Worm (Caenorhabditis elegans) whole organism, L4 larva: Measurements from ENCODE around the gene srsx-17.

Experiments used
- F10B5.3 ChIP-seq: sonication (generic microtip); optimal IDR thresholded peaks from 2 replicates; lab custom pipeline; 2016; ENCODE audit warnings: mild to moderate bottlenecking, missing genetic modification characterization, missing compliant biosample characterization
- F49E8.2 ChIP-seq: sonication (generic microtip); optimal IDR thresholded peaks from 2 replicates; lab custom pipeline; 2016; ENCODE audit warnings: missing compliant biosample characterization, mild to moderate bottlenecking, missing genetic modification characterization, borderline replicate concordance
- aha-1 ChIP-seq: fragments of 150-350 bp; peaks from one replicate; lab custom pipeline; 2014; ENCODE audit warnings: missing biosample characterization, missing genetic modification characterization
- arid-1 ChIP-seq: fragments of 200-800 bp; sonication (Bioruptor generic); conservative IDR thresholded peaks from 2 replicates; pipeline ENCODE4 v1.3.6; 2022; ENCODE audit warnings: missing genetic modification reagents, missing genetic modification characterization, missing compliant biosample characterization
- attf-4 ChIP-seq: sonication (generic microtip); optimal IDR thresholded peaks from 3 replicates; lab custom pipeline; 2017; ENCODE audit warnings: missing biosample characterization, missing genetic modification characterization
- ceh-20 ChIP-seq: fragments of 200-800 bp; sonication (Bioruptor generic); IDR thresholded peaks from 2 replicates; pipeline ENCODE4 v1.3.6; 2022; ENCODE audit warnings: missing genetic modification reagents, missing genetic modification characterization, missing compliant biosample characterization
- ceh-28 ChIP-seq: fragments of 150-350 bp; optimal IDR thresholded peaks from 2 replicates; lab custom pipeline; 2014; ENCODE audit warnings: missing biosample characterization, missing genetic modification reagents, missing genetic modification characterization
- ces-1 ChIP-seq: fragments of 150-350 bp; sonication (generic microtip); optimal IDR thresholded peaks from 4 replicates; lab custom pipeline; 2014; ENCODE audit warnings: missing biosample characterization, missing genetic modification reagents, missing genetic modification characterization
- cey-2 ChIP-seq: sonication (generic microtip); optimal IDR thresholded peaks from 3 replicates; lab custom pipeline; 2017; ENCODE audit warnings: missing genetic modification characterization, mild to moderate bottlenecking, missing compliant biosample characterization, antibody characterized with exemption, borderline replicate concordance; ENCODE audit not compliant: insufficient read depth
- ctbp-1 ChIP-seq: fragments of 200-800 bp; sonication (Bioruptor generic); IDR thresholded peaks from 2 replicates; pipeline ENCODE4 v1.3.6; 2022; ENCODE audit warnings: missing genetic modification reagents, missing genetic modification characterization, missing compliant biosample characterization
- daf-8 ChIP-seq: fragments of 200-800 bp; sonication (Bioruptor generic); IDR thresholded peaks from 2 replicates; pipeline ENCODE4 v1.3.6; 2022; ENCODE audit warnings: missing genetic modification characterization, missing compliant biosample characterization
- dmd-8 ChIP-seq: fragments of 200-800 bp; sonication (Bioruptor generic); IDR thresholded peaks from 2 replicates; pipeline ENCODE4 v1.3.6; 2022; ENCODE audit warnings: missing genetic modification characterization, missing compliant biosample characterization
- dpl-1 ChIP-seq: fragments of 150-350 bp; optimal IDR thresholded peaks from 2 replicates; lab custom pipeline; 2014; ENCODE audit warnings: missing biosample characterization, missing genetic modification reagents, missing genetic modification characterization
- duxl-1 ChIP-seq: sonication (generic microtip); optimal IDR thresholded peaks from 2 replicates; lab custom pipeline; 2016; ENCODE audit warnings: mild to moderate bottlenecking, missing genetic modification characterization, moderate library complexity, missing compliant biosample characterization; ENCODE audit not compliant: poor library complexity
- dve-1 ChIP-seq: sonication (generic microtip); optimal IDR thresholded peaks from 2 replicates; lab custom pipeline; 2017; ENCODE audit warnings: antibody characterized with exemption, mild to moderate bottlenecking, missing genetic modification characterization, missing compliant biosample characterization; ENCODE audit not compliant: insufficient read depth
- egl-27 ChIP-seq: sonication (generic microtip); optimal IDR thresholded peaks from 3 replicates; lab custom pipeline; 2017; ENCODE audit warnings: missing biosample characterization, missing genetic modification reagents, missing genetic modification characterization
- gei-8 ChIP-seq: fragments of 200-800 bp; sonication (Bioruptor generic); optimal IDR thresholded peaks from 2 replicates; lab custom pipeline; 2018; ENCODE audit warnings: mild to moderate bottlenecking, missing genetic modification characterization, missing compliant biosample characterization
- hlh-11 ChIP-seq: fragments of 200-800 bp; sonication (Bioruptor generic); optimal IDR thresholded peaks from 2 replicates; lab custom pipeline; 2018; ENCODE audit warnings: mild to moderate bottlenecking, missing genetic modification characterization, missing compliant biosample characterization
- lim-7 ChIP-seq: fragments of 200-800 bp; sonication (Bioruptor generic); IDR thresholded peaks from 2 replicates; pipeline ENCODE4 v1.3.6; 2022; ENCODE audit warnings: missing genetic modification characterization, missing compliant biosample characterization
- lin-1 ChIP-seq: fragments of 200-800 bp; sonication (Bioruptor generic); IDR thresholded peaks from 2 replicates; pipeline ENCODE4 v1.3.6; 2022; ENCODE audit warnings: missing genetic modification reagents, missing genetic modification characterization, missing compliant biosample characterization
- lin-39 ChIP-seq: fragments of 150-350 bp; optimal IDR thresholded peaks from 2 replicates; lab custom pipeline; 2014; ENCODE audit warnings: missing biosample characterization, missing genetic modification reagents, missing genetic modification characterization
- lsy-2 ChIP-seq, 2 experiments: fragments of 150-350 bp in 1 of 2; sonication (generic microtip) in 1 of 2; optimal IDR thresholded peaks; 2 replicates each; lab custom pipeline; 2014 to 2017; ENCODE audit warnings: missing biosample characterization in 2 of 2, missing genetic modification characterization in 2 of 2
- mdt-29 ChIP-seq: fragments of 200-800 bp; sonication (Bioruptor generic); IDR thresholded peaks from 2 replicates; pipeline ENCODE4 v1.3.6; 2022; ENCODE audit warnings: missing genetic modification reagents, missing genetic modification characterization, missing compliant biosample characterization
- mep-1 ChIP-seq: fragments of 150-350 bp; sonication (generic microtip); optimal IDR thresholded peaks from 3 replicates; lab custom pipeline; 2014; ENCODE audit warnings: missing biosample characterization, missing genetic modification characterization
- nhr-41 ChIP-seq: fragments of 200-800 bp; sonication (Bioruptor generic); IDR thresholded peaks from 2 replicates; pipeline ENCODE4 v1.3.6; 2022; ENCODE audit warnings: missing genetic modification reagents, missing genetic modification characterization, missing compliant biosample characterization
- nhr-76 ChIP-seq: fragments of 150-350 bp; optimal IDR thresholded peaks from 2 replicates; lab custom pipeline; 2014; ENCODE audit warnings: missing biosample characterization, missing genetic modification characterization
- nhr-77 ChIP-seq: fragments of 150-350 bp; optimal IDR thresholded peaks from 2 replicates; lab custom pipeline; 2014; ENCODE audit warnings: missing biosample characterization, missing genetic modification characterization
- set-16 ChIP-seq: fragments of 200-800 bp; sonication (Bioruptor generic); IDR thresholded peaks from 2 replicates; pipeline ENCODE4 v1.3.6; 2022; ENCODE audit warnings: missing genetic modification reagents, missing genetic modification characterization, missing compliant biosample characterization
- snpc-1.2 ChIP-seq: fragments of 200-800 bp; sonication (Bioruptor generic); IDR thresholded peaks from 2 replicates; pipeline ENCODE4 v1.3.6; 2022; ENCODE audit warnings: missing genetic modification reagents, missing genetic modification characterization, missing compliant biosample characterization
- unc-62 ChIP-seq, 3 experiments: fragments of 150-350 bp in 1 of 3; sonication (generic microtip); optimal IDR thresholded peaks in 2 of 3; peaks in 1 of 3; 1 replicate in 1 of 3; 2 replicates in 2 of 3; lab custom pipeline; 2014 to 2017; ENCODE audit warnings: missing biosample characterization in 3 of 3, missing genetic modification characterization in 3 of 3, missing genetic modification reagents in 3 of 3, missing genotype in 1 of 3
- ztf-11 ChIP-seq: fragments of 150-350 bp; optimal IDR thresholded peaks from 2 replicates; lab custom pipeline; 2014; ENCODE audit warnings: missing biosample characterization, missing genetic modification characterization

Gene srsx-17

DNA sequence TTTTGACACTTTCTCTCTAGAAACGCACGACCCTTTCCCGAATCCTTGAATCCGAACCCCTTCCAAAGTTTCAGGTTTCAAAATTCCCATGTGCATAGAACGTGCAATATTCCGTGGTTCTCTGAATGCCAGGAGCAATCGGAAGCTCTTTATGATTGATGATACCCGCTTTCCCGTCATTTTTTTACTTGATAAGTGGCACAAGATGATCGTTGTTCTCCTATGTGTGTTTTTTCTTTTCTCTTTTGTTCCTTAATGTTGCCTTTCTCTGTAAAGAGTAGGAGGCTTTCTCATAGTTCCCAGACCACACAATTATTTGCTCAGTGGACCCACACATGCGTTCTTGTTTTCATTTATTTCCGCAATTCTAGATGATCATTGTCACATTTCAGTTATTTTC, 38.6 kb upstream of the srsx-17 start:
- TF ChIP-seq unc-62 (GFP tag; optimal IDR thresholded peaks at IDR 0.05 in 1 of 2; lab: Kevin White, UChicago): peak in 1 of 2 experiments; percentile 25
- no peak for TF ChIP-seq unc-62 (tag; optimal IDR thresholded peaks at IDR 0.05; lab: Kevin White, UChicago)
- peak; percentile 45; the same call in 1 of the 2 replicates for TF ChIP-seq ceh-20 (GFP tag; lab: Robert Waterston, UW)
- no peak for TF ChIP-seq cey-2 (tag; lab: Kevin White, UChicago)

DNA sequence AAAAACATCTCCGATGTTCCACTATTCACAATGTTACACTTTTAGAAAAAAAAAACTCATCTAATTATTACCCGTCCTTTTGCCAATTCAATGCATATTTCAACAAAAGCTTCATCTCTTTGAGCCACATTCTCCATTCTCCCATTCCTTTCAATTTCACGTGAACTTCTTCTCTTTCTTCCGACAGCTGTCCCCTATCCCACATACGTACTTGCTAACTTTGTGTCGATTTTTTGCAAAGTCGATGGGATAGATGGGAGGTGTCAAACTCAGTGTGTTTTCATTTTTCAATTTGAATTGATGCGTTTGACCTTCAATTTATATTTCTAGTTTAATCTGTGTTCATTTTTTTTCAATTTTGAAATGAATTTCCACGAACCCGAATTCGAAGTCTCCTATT, 36.2 kb upstream of the srsx-17 start:
- peak; percentile 90 for TF ChIP-seq aha-1
- TF ChIP-seq unc-62 (GFP tag; optimal IDR thresholded peaks at IDR 0.05 in 1 of 2; lab: Kevin White, UChicago): peak in 1 of 2 experiments; percentile 17
- TF ChIP-seq unc-62 (tag; optimal IDR thresholded peaks at IDR 0.05; lab: Kevin White, UChicago): no peak
- TF ChIP-seq cey-2 (tag; lab: Kevin White, UChicago): no peak

DNA sequence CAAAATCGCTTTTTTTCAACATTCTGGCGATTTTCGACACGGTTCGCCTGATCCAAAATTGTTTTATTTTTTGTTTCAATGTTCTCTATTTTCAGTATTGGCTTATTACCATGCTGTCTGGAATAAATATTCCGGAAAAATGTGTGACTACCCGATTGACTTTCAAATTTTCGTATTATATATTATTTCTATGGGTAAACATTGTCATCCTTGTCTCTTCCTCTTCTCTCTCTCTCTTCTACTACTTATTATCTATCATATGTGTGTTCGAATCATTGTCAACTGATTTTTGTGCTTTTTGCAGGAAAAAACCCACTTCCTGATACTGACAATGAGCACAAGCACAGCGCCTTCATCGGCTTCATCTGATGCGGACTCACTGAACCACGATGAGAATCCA, 34.4 kb upstream of the srsx-17 start, which contains the start of gene C04E6.7:
Gene C04E6.7 (plus strand): TSS at position 301 of the 400 bp plus-strand sequence.
- no peak for TF ChIP-seq egl-27 (tag; lab: Kevin White, UChicago)
- TF ChIP-seq hlh-11: no peak
- TF ChIP-seq arid-1: no peak
- TF ChIP-seq nhr-41 (GFP tag; lab: Robert Waterston, UW): no peak
- TF ChIP-seq, all 104 proteins: peak for 0

DNA sequence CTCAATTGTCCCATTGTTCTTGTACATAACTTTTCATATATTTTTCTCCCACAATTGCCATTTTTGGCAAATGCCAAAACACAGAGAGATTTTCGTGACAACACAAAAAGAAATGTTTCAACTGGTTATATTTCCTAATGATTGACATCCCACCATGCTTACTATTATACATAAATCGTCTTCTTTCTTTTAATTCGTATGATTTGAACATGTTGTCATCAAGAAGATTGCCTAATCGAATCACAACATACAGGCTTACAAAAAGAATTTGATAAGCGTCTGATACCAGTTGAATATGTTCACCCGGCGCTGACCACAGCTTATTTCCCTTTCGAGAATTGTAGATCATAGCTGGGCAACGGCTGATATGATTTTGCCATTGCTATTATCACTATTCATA, 32.4 kb upstream of the srsx-17 start, which contains the start of gene grd-9:
Gene grd-9 (plus strand): TSS at position 301 of the 400 bp plus-strand sequence.
- TF ChIP-seq ctbp-1 (GFP tag; lab: Robert Waterston, UW) (no peak), lin-39 (tag; lab: Kevin White, UChicago) (no peak), mep-1 (tag; lab: Kevin White, UChicago) (no peak), dpl-1 (GFP tag; lab: Kevin White, UChicago) (no peak), F10B5.3 (tag; lab: Kevin White, UChicago) (no peak), gei-8 (GFP tag; lab: Kevin White, UChicago) (no peak), cey-2 (tag; lab: Kevin White, UChicago) (no peak), ceh-20 (GFP tag; lab: Robert Waterston, UW) (no peak), nhr-76 (tag; lab: Kevin White, UChicago) (no peak), attf-4 (tag; lab: Kevin White, UChicago) (no peak), lim-7 (GFP tag; lab: Robert Waterston, UW) (no peak), mdt-29 (GFP tag; lab: Robert Waterston, UW) (no peak), lsy-2 (tag; optimal IDR thresholded peaks at IDR 0.05; lab: Kevin White, UChicago) (no peak), dve-1 (tag; lab: Kevin White, UChicago) (no peak), dmd-8 (GFP tag; lab: Robert Waterston, UW) (no peak), lin-1 (GFP tag; lab: Robert Waterston, UW) (no peak), F49E8.2 (tag; lab: Kevin White, UChicago) (no peak), daf-8 (GFP tag; lab: Robert Waterston, UW) (no peak), ces-1 (GFP tag; lab: Kevin White, UChicago) (no peak)

DNA sequence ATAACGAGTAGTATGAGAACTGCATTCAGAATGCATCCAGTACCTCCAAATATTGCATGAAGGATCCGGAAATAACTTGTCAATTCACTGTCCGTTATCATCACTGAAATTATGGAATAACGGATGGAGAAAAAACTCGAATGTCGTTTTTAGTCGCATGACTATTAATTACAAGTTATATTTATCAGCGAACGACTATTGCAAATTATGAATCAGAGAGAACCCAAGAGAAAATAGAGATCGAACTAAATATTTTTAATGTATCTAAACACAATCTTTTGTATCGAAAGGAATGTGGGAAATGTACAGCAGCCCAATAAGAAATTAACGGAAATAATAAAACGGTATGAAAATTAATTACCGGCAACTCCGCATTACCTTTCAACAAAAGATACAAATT, 27.5 kb upstream of the srsx-17 start, which contains the start of gene srd-16:
Gene srd-16 (minus strand): TSS at position 101 of the 400 bp plus-strand sequence.
- TF ChIP-seq nhr-77 (tag; lab: Kevin White, UChicago) (no peak), lin-1 (GFP tag; lab: Robert Waterston, UW) (no peak), snpc-1.2 (GFP tag; lab: Robert Waterston, UW) (no peak), mdt-29 (GFP tag; lab: Robert Waterston, UW) (no peak), ceh-28 (tag; lab: Kevin White, UChicago) (no peak), ztf-11 (tag; lab: Kevin White, UChicago) (no peak), ces-1 (GFP tag; lab: Kevin White, UChicago) (no peak), duxl-1 (tag; lab: Kevin White, UChicago) (no peak), set-16 (GFP tag; lab: Robert Waterston, UW) (no peak)
